Worm (Caenorhabditis elegans): Measurements from ENCODE around the gene F01F1.15.

- TF ChIP-seq sea-1 (GFP tag; conservative IDR thresholded peaks at IDR 0.05): no peak
- TF ChIP-seq ets-7 (tag; optimal IDR thresholded peaks at IDR 0.05): no peak
- TF ChIP-seq hnd-1 (tag; optimal IDR thresholded peaks at IDR 0.05): no peak
These were observed 16.1 kb downstream of the F01F1.15 start, which contains the start of gene ddx-23 for ce11 chrIII:5853240-5853639.
